Worm (Caenorhabditis elegans) whole organism, L2 larva: ENCODE results near the gene C46A5.4.
A peak's percentile ranks its signal among the peaks of the same experiment; 100 is the strongest.

Source experiments
- C34F6.9 ChIP-seq: fragments of 150-350 bp; optimal IDR thresholded peaks from 2 replicates; lab custom pipeline; 2014; ENCODE audit warnings: missing biosample characterization, missing genetic modification characterization
- F13H6.1 ChIP-seq: sonication (generic microtip); optimal IDR thresholded peaks from 2 replicates; lab custom pipeline; 2016; ENCODE audit warnings: missing genetic modification characterization, missing compliant biosample characterization
- R02D3.7 ChIP-seq: fragments of 150-350 bp; optimal IDR thresholded peaks from 2 replicates; lab custom pipeline; 2014; ENCODE audit warnings: missing biosample characterization, missing genetic modification characterization
- Y55F3AM.14 ChIP-seq: fragments of 200-800 bp; sonication (Bioruptor generic); optimal IDR thresholded peaks from 2 replicates; lab custom pipeline; 2018; ENCODE audit warnings: mild to moderate bottlenecking, missing genetic modification characterization, missing compliant biosample characterization
- alr-1 ChIP-seq: fragments of 150-350 bp; optimal IDR thresholded peaks from 2 replicates; lab custom pipeline; 2014; ENCODE audit warnings: missing biosample characterization, missing genetic modification characterization
- aly-2 ChIP-seq: fragments of 150-350 bp; optimal IDR thresholded peaks from 2 replicates; lab custom pipeline; 2014; ENCODE audit warnings: missing biosample characterization, missing genetic modification characterization
- ama-1 ChIP-seq: fragments of 150-350 bp; optimal IDR thresholded peaks from 2 replicates; lab custom pipeline; 2018; ENCODE audit warnings: inconsistent platforms
- blmp-1 ChIP-seq: sonication (generic microtip); optimal IDR thresholded peaks from 2 replicates; lab custom pipeline; 2017; ENCODE audit warnings: missing genetic modification characterization, mild to moderate bottlenecking, missing compliant biosample characterization, antibody characterized with exemption, moderate library complexity; ENCODE audit not compliant: insufficient read depth
- ceh-16 ChIP-seq: fragments of 150-350 bp; optimal IDR thresholded peaks from 2 replicates; lab custom pipeline; 2014; ENCODE audit warnings: missing biosample characterization, missing genetic modification characterization
- crh-2 ChIP-seq: sonication (generic microtip); optimal IDR thresholded peaks from 2 replicates; lab custom pipeline; 2017; ENCODE audit warnings: missing biosample characterization, missing genetic modification characterization
- dmd-4 ChIP-seq: sonication (generic microtip); optimal IDR thresholded peaks from 2 replicates; lab custom pipeline; 2017; ENCODE audit warnings: missing biosample characterization, missing genetic modification characterization
- elt-1 ChIP-seq: fragments of 150-350 bp; optimal IDR thresholded peaks from 2 replicates; lab custom pipeline; 2014; ENCODE audit warnings: missing biosample characterization, missing genetic modification characterization
- elt-3 ChIP-seq: sonication (generic microtip); optimal IDR thresholded peaks from 2 replicates; lab custom pipeline; 2017; ENCODE audit warnings: missing biosample characterization, missing genetic modification characterization
- gmeb-1 ChIP-seq: fragments of 150-350 bp; optimal IDR thresholded peaks from 2 replicates; lab custom pipeline; 2014; ENCODE audit warnings: missing biosample characterization, missing genetic modification characterization
- lin-11 ChIP-seq: fragments of 150-350 bp; sonication (generic microtip); optimal IDR thresholded peaks from 2 replicates; lab custom pipeline; 2014; ENCODE audit warnings: missing biosample characterization, missing genetic modification characterization, inconsistent platforms, mixed read lengths
- lin-13 ChIP-seq: fragments of 150-350 bp; optimal IDR thresholded peaks from 2 replicates; lab custom pipeline; 2014; ENCODE audit warnings: missing biosample characterization, missing genetic modification reagents, missing genetic modification characterization
- lin-39 ChIP-seq: fragments of 150-350 bp; optimal IDR thresholded peaks from 2 replicates; lab custom pipeline; 2014; ENCODE audit warnings: missing biosample characterization, missing genetic modification reagents, missing genetic modification characterization
- lsy-2 ChIP-seq, 2 experiments: fragments of 150-350 bp in 1 of 2; sonication (generic microtip) in 1 of 2; optimal IDR thresholded peaks; 2 replicates each; lab custom pipeline; 2014 to 2017; ENCODE audit warnings: missing biosample characterization in 2 of 2, missing genetic modification characterization in 2 of 2
- mab-5 ChIP-seq: fragments of 150-350 bp; optimal IDR thresholded peaks from 2 replicates; lab custom pipeline; 2014; ENCODE audit warnings: missing biosample characterization, missing genetic modification characterization
- mbf-1 ChIP-seq: sonication (generic microtip); optimal IDR thresholded peaks from 2 replicates; lab custom pipeline; 2017; ENCODE audit warnings: missing biosample characterization, missing genetic modification characterization
- mdl-1 ChIP-seq, 2 experiments: fragments of 150-350 bp in 1 of 2; sonication (generic microtip) in 1 of 2; optimal IDR thresholded peaks; 2 replicates each; lab custom pipeline; 2017; ENCODE audit warnings: missing biosample characterization in 2 of 2, missing genetic modification characterization in 2 of 2
- nhr-10 ChIP-seq: sonication (generic microtip); optimal IDR thresholded peaks from 2 replicates; lab custom pipeline; 2017; ENCODE audit warnings: missing biosample characterization, missing genetic modification characterization
- nhr-11 ChIP-seq: fragments of 150-350 bp; optimal IDR thresholded peaks from 2 replicates; lab custom pipeline; 2014; ENCODE audit warnings: missing biosample characterization, missing genetic modification characterization
- nhr-129 ChIP-seq: fragments of 150-350 bp; optimal IDR thresholded peaks from 2 replicates; lab custom pipeline; 2014; ENCODE audit warnings: missing biosample characterization, missing genetic modification characterization
- nhr-21 ChIP-seq: fragments of 150-350 bp; optimal IDR thresholded peaks from 2 replicates; lab custom pipeline; 2014; ENCODE audit warnings: missing biosample characterization, missing genetic modification characterization
- nhr-23 ChIP-seq: fragments of 150-350 bp; optimal IDR thresholded peaks from 2 replicates; lab custom pipeline; 2014; ENCODE audit warnings: missing biosample characterization, missing genetic modification reagents, missing genetic modification characterization
- nhr-237 ChIP-seq: fragments of 150-350 bp; optimal IDR thresholded peaks from 2 replicates; lab custom pipeline; 2014; ENCODE audit warnings: missing biosample characterization, missing genetic modification characterization
- nhr-25 ChIP-seq: fragments of 150-350 bp; sonication (generic microtip); optimal IDR thresholded peaks from 3 replicates; lab custom pipeline; 2014; ENCODE audit warnings: missing biosample characterization, missing genetic modification characterization
- nhr-6 ChIP-seq: fragments of 150-350 bp; optimal IDR thresholded peaks from 2 replicates; lab custom pipeline; 2014; ENCODE audit warnings: missing biosample characterization, missing genetic modification characterization
- peb-1 ChIP-seq: fragments of 150-350 bp; optimal IDR thresholded peaks from 2 replicates; lab custom pipeline; 2014; ENCODE audit warnings: missing biosample characterization, missing genetic modification characterization
- skn-1 ChIP-seq: sonication (generic microtip); optimal IDR thresholded peaks from 2 replicates; lab custom pipeline; 2017; ENCODE audit warnings: missing biosample characterization, missing genetic modification characterization
- sma-3 ChIP-seq: sonication (generic microtip); optimal IDR thresholded peaks from 2 replicates; lab custom pipeline; 2016; ENCODE audit warnings: missing genetic modification reagents, missing genetic modification characterization, missing compliant biosample characterization
- sma-9 ChIP-seq, 2 experiments: fragments of 150-350 bp in 1 of 2; sonication (generic microtip) in 1 of 2; optimal IDR thresholded peaks; 2 replicates each; lab custom pipeline; 2014 to 2016; ENCODE audit warnings: missing genetic modification characterization in 2 of 2, mild to moderate bottlenecking in 1 of 2, missing biosample characterization in 1 of 2, missing compliant biosample characterization in 1 of 2, missing genetic modification reagents in 1 of 2, moderate library complexity in 1 of 2
- snpc-4 ChIP-seq: fragments of 150-350 bp; optimal IDR thresholded peaks from 2 replicates; lab custom pipeline; 2014; ENCODE audit warnings: missing biosample characterization, missing genetic modification characterization
- unc-39 ChIP-seq: fragments of 150-350 bp; optimal IDR thresholded peaks from 2 replicates; lab custom pipeline; 2014; ENCODE audit warnings: missing biosample characterization, missing genetic modification characterization
- unc-55 ChIP-seq: fragments of 150-350 bp; sonication (generic microtip); optimal IDR thresholded peaks from 3 replicates; lab custom pipeline; 2014; ENCODE audit warnings: missing biosample characterization, missing genetic modification reagents, missing genetic modification characterization
- zag-1 ChIP-seq: fragments of 150-350 bp; optimal IDR thresholded peaks from 2 replicates; lab custom pipeline; 2014; ENCODE audit warnings: missing biosample characterization, missing genetic modification characterization
- ztf-1 ChIP-seq: fragments of 200-800 bp; sonication (Bioruptor generic); conservative IDR thresholded peaks from 2 replicates; pipeline ENCODE4 v1.3.6; 2022; ENCODE audit warnings: missing genetic modification characterization, missing compliant biosample characterization

The C46A5.4 gene

DNA sequence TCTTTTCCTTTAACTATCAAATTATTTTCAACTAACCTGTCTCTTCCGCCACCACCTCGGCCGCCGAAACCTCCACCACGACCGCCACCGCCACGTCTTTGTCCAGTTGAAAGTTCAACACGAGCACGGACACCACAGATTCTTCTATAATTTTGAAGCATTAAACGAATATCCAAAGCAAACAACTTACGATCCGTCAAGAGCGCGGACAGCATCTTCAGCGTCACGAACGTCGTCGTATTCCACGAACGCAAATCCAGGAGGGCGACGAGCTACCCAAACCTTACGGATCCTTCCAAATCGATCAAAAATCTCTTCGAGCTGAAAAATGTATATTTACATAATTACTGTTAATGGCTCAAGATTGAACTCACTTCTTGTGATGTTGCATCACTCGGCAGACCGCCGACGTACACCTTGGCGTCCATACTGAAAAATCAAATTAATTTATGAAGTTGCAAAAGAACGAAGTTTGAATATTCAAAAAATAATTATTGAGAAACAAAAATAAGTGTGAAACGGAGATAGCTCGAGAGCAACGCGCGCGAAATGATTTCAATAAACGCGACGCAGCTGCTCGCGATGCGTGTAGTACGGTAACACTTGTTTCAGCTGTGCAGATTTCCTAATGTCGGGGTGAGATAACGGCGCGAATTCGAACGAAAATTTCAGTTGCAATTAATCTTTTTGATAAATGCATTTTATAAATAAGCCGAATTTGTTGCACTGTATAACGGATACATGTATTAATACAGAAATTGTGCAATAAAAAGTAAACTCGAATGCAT lies 33.9 kb upstream of the C46A5.4 start, which contains the start of gene rsp-6 (continued):
- TF ChIP-seq lsy-2 (tag; optimal IDR thresholded peaks at IDR 0.05; lab: Kevin White, UChicago) (peak; percentile 96 to 99), nhr-11 (no peak), ceh-16 (tag; lab: Kevin White, UChicago) (peak; percentile 65), ama-1 (lab: Kevin White, UChicago) (peak; percentile 67), sma-3 (GFP tag; lab: Kevin White, UChicago) (peak; percentile 82)

ce11 chrIV:7790151-7790691 lies 33.1 kb upstream of the C46A5.4 start:
- TF ChIP-seq blmp-1 (tag; lab: Kevin White, UChicago) (no peak), skn-1 (tag; lab: Kevin White, UChicago) (no peak), dmd-4 (tag; lab: Kevin White, UChicago) (no peak), mab-5 (no peak), ztf-1 (no peak), nhr-10 (tag; lab: Kevin White, UChicago) (no peak), unc-55 (GFP tag; lab: Kevin White, UChicago) (no peak), unc-39 (tag; lab: Kevin White, UChicago) (no peak), lin-39 (tag; lab: Kevin White, UChicago) (no peak), Y55F3AM.14 (GFP tag; lab: Kevin White, UChicago) (no peak), R02D3.7 (no peak), elt-3 (tag; lab: Kevin White, UChicago) (no peak), zag-1 (tag; lab: Kevin White, UChicago) (no peak), lin-13 (GFP tag; lab: Kevin White, UChicago) (no peak), peb-1 (no peak), nhr-11 (no peak), nhr-129 (tag; lab: Kevin White, UChicago) (no peak), sma-3 (GFP tag; lab: Kevin White, UChicago) (no peak), nhr-23 (tag; lab: Kevin White, UChicago) (no peak)

ce11 chrIV:7789521-7789949 lies 32.4 kb upstream of the C46A5.4 start, which contains the start of gene imp-3:
TSS of gene imp-3 (minus strand) at chrIV:7789613.
- TF ChIP-seq mdl-1 (tag; optimal IDR thresholded peaks at IDR 0.05; lab: Kevin White, UChicago): peak; percentile 44 to 65
- peak; percentile 86 for TF ChIP-seq ama-1 (lab: Kevin White, UChicago)
- TF ChIP-seq sma-3 (GFP tag; lab: Kevin White, UChicago): peak; percentile 61
- TF ChIP-seq snpc-4 (tag; lab: Kevin White, UChicago): no peak
- peak; percentile 69 for TF ChIP-seq crh-2 (tag; lab: Kevin White, UChicago)
- no peak for TF ChIP-seq aly-2 (tag; lab: Kevin White, UChicago)
- TF ChIP-seq nhr-21 (tag; lab: Kevin White, UChicago): peak; percentile 44
- TF ChIP-seq nhr-129 (tag; lab: Kevin White, UChicago): peak; percentile 71
- TF ChIP-seq C34F6.9 (tag; lab: Kevin White, UChicago): peak; percentile 22
- TF ChIP-seq gmeb-1 (tag; lab: Kevin White, UChicago): peak; percentile 61
- no peak for TF ChIP-seq lin-11 (tag; lab: Kevin White, UChicago)
- no peak for TF ChIP-seq elt-1 (tag; lab: Kevin White, UChicago)
- peak; percentile 32 for TF ChIP-seq nhr-6
- peak; percentile 65 for TF ChIP-seq nhr-25 (tag; lab: Kevin White, UChicago)
- no peak for TF ChIP-seq alr-1 (tag; lab: Kevin White, UChicago)
- TF ChIP-seq mbf-1: no peak
- TF ChIP-seq sma-9 (GFP tag; optimal IDR thresholded peaks at IDR 0.05; lab: Kevin White, UChicago): peak; percentile 26
- no peak for TF ChIP-seq sma-9 (tag; optimal IDR thresholded peaks at IDR 0.05; lab: Kevin White, UChicago)
- TF ChIP-seq lsy-2 (tag; optimal IDR thresholded peaks at IDR 0.05; lab: Kevin White, UChicago): peak in 1 of 2 experiments; percentile 73
- no peak for TF ChIP-seq zag-1 (tag; lab: Kevin White, UChicago)
- peak; percentile 4 for TF ChIP-seq mab-5
- TF ChIP-seq F13H6.1: peak; percentile 57
- TF ChIP-seq Y55F3AM.14 (GFP tag; lab: Kevin White, UChicago): peak; percentile 27
- TF ChIP-seq nhr-237 (tag; lab: Kevin White, UChicago): no peak
- peak; percentile 25 for TF ChIP-seq unc-55 (GFP tag; lab: Kevin White, UChicago)
- no peak for TF ChIP-seq nhr-11
- peak; percentile 54 for TF ChIP-seq lin-13 (GFP tag; lab: Kevin White, UChicago)
- TF ChIP-seq ztf-1: no peak
